Fruit fly (Drosophila melanogaster) whole organism, embryonic: Measurements from ENCODE around the gene FoxL1.

Experiments
- Ada2b ChIP-seq: fragments of 200-800 bp; sonication (Bioruptor generic); IDR thresholded peaks from 2 replicates; pipeline ENCODE4 v1.3.6; 2022; ENCODE audit warnings: missing biosample characterization, missing genetic modification characterization
- Adf1 ChIP-seq: fragments of 200-800 bp; sonication (Bioruptor generic); IDR thresholded peaks from 2 replicates; pipeline ENCODE4 v1.3.6; 2022; ENCODE audit warnings: missing biosample characterization, missing genetic modification characterization
- Blimp-1 ChIP-seq: fragments of 200-800 bp; sonication (Bioruptor generic); optimal IDR thresholded peaks from 3 replicates; lab custom pipeline; 2018; ENCODE audit warnings: missing biosample characterization, missing genetic modification characterization, mild to moderate bottlenecking, moderate library complexity, missing genetic modification reagents
- CG1024 ChIP-seq: fragments of 200-800 bp; sonication (Bioruptor generic); IDR thresholded peaks from 2 replicates; pipeline ENCODE4 v1.3.6; 2022; ENCODE audit warnings: missing biosample characterization, missing genetic modification characterization
- CG10462 ChIP-seq: fragments of 200-800 bp; sonication (Bioruptor generic); optimal IDR thresholded peaks from 2 replicates; lab custom pipeline; 2016; ENCODE audit warnings: missing biosample characterization, missing genetic modification characterization
- CG11085 ChIP-seq: fragments of 200-800 bp; sonication (Bioruptor generic); IDR thresholded peaks from 2 replicates; pipeline ENCODE4 v1.3.6; 2022; ENCODE audit warnings: missing biosample characterization, missing genetic modification characterization
- CG11504 ChIP-seq: fragments of 200-800 bp; sonication (Bioruptor generic); optimal IDR thresholded peaks from 3 replicates; lab custom pipeline; 2019; ENCODE audit warnings: missing biosample characterization, mild to moderate bottlenecking, missing genetic modification characterization, moderate library complexity
- CG13424 ChIP-seq: fragments of 200-800 bp; sonication (Bioruptor generic); optimal IDR thresholded peaks from 2 replicates; lab custom pipeline; 2019; ENCODE audit warnings: missing biosample characterization, mild to moderate bottlenecking, missing genetic modification characterization, moderate library complexity
- CG14667 ChIP-seq: fragments of 200-800 bp; sonication (Bioruptor generic); IDR thresholded peaks from 2 replicates; pipeline ENCODE4 v1.3.6; 2022; ENCODE audit warnings: missing biosample characterization, missing genetic modification characterization
- CG14710 ChIP-seq: fragments of 200-800 bp; sonication (Bioruptor generic); optimal IDR thresholded peaks from 3 replicates; lab custom pipeline; 2019; ENCODE audit warnings: missing biosample characterization, mild to moderate bottlenecking, missing genetic modification characterization, moderate library complexity
- CG17186 ChIP-seq: fragments of 200-800 bp; sonication (Bioruptor generic); optimal IDR thresholded peaks from 3 replicates; lab custom pipeline; 2017; ENCODE audit warnings: missing biosample characterization, missing genetic modification reagents, missing genetic modification characterization
- CG2129 ChIP-seq: fragments of 200-800 bp; sonication (Bioruptor generic); IDR thresholded peaks from 2 replicates; pipeline ENCODE4 v1.3.6; 2022; ENCODE audit warnings: missing biosample characterization, missing genetic modification characterization; ENCODE audit not compliant: partially characterized antibody
- CG2202 ChIP-seq: fragments of 200-800 bp; sonication (Bioruptor generic); optimal IDR thresholded peaks from 2 replicates; lab custom pipeline; 2018; ENCODE audit warnings: missing biosample characterization, mild to moderate bottlenecking, missing genetic modification characterization
- CG3407 ChIP-seq: fragments of 200-800 bp; sonication (Bioruptor generic); optimal IDR thresholded peaks from 2 replicates; lab custom pipeline; 2018; ENCODE audit warnings: missing biosample characterization, mild to moderate bottlenecking, missing genetic modification characterization
- CG3726 ChIP-seq: fragments of 200-800 bp; sonication (Bioruptor generic); IDR thresholded peaks from 3 replicates; pipeline ENCODE4, ENCODE4 v1.3.6; 2022; ENCODE audit warnings: missing biosample characterization, missing genetic modification characterization
- CG4707 ChIP-seq: fragments of 200-800 bp; sonication (Bioruptor generic); optimal IDR thresholded peaks from 2 replicates; lab custom pipeline; 2018; ENCODE audit warnings: missing biosample characterization, mild to moderate bottlenecking, missing genetic modification characterization, moderate library complexity
- CG7271 ChIP-seq: fragments of 200-800 bp; sonication (Bioruptor generic); optimal IDR thresholded peaks from 2 replicates; lab custom pipeline; 2018; ENCODE audit warnings: missing biosample characterization, mild to moderate bottlenecking, missing genetic modification characterization, moderate library complexity
- CG7839 ChIP-seq: fragments of 200-800 bp; sonication (Bioruptor generic); optimal IDR thresholded peaks from 3 replicates; lab custom pipeline; 2018; ENCODE audit warnings: missing biosample characterization, mild to moderate bottlenecking, missing genetic modification characterization, moderate library complexity
- CG8765 ChIP-seq: fragments of 200-800 bp; sonication (Bioruptor generic); IDR thresholded peaks from 2 replicates; pipeline ENCODE4 v1.3.6; 2022; ENCODE audit warnings: missing biosample characterization, missing genetic modification characterization
- Camta ChIP-seq: fragments of 200-800 bp; sonication (Bioruptor generic); optimal IDR thresholded peaks from 2 replicates; lab custom pipeline; 2016; ENCODE audit warnings: missing biosample characterization, missing genetic modification characterization
- D19B ChIP-seq: fragments of 200-800 bp; sonication (Bioruptor generic); optimal IDR thresholded peaks from 2 replicates; lab custom pipeline; 2017; ENCODE audit warnings: missing biosample characterization, mild to moderate bottlenecking, missing genetic modification characterization
- Hr3 ChIP-seq: fragments of 200-800 bp; sonication (Bioruptor generic); optimal IDR thresholded peaks from 3 replicates; lab custom pipeline; 2016; ENCODE audit warnings: missing biosample characterization, missing genetic modification characterization
- Jarid2 ChIP-seq: fragments of 200-800 bp; sonication (Bioruptor generic); optimal IDR thresholded peaks from 3 replicates; lab custom pipeline; 2017; ENCODE audit warnings: mild to moderate bottlenecking, missing biosample characterization, missing genetic modification reagents, missing genetic modification characterization
- Max ChIP-seq: fragments of 200-800 bp; sonication (Bioruptor generic); optimal IDR thresholded peaks from 2 replicates; lab custom pipeline; 2016; ENCODE audit warnings: missing biosample characterization, mild to moderate bottlenecking, missing genetic modification characterization
- NK7.1 ChIP-seq: fragments of 200-800 bp; sonication (Bioruptor generic); optimal IDR thresholded peaks from 3 replicates; lab custom pipeline; 2016; ENCODE audit warnings: missing biosample characterization, missing genetic modification characterization
- NfI ChIP-seq: fragments of 200-800 bp; sonication (Bioruptor generic); optimal IDR thresholded peaks from 3 replicates; lab custom pipeline; 2018; ENCODE audit warnings: missing biosample characterization, mild to moderate bottlenecking, missing genetic modification characterization, moderate library complexity
- Poxn ChIP-seq: fragments of 200-800 bp; sonication (Bioruptor generic); IDR thresholded peaks from 2 replicates; pipeline ENCODE4 v1.3.6; 2022; ENCODE audit warnings: missing biosample characterization, missing genetic modification characterization
- Ssrp ChIP-seq: fragments of 200-800 bp; sonication (Bioruptor generic); optimal IDR thresholded peaks from 2 replicates; lab custom pipeline; 2018; ENCODE audit warnings: missing biosample characterization, mild to moderate bottlenecking, missing genetic modification characterization, moderate library complexity
- Taf1 ChIP-seq: fragments of 200-800 bp; sonication (Bioruptor generic); IDR thresholded peaks from 2 replicates; pipeline ENCODE4 v1.3.6; 2022; ENCODE audit warnings: missing biosample characterization, missing genetic modification characterization
- ac ChIP-seq: fragments of 200-800 bp; sonication (Bioruptor generic); optimal IDR thresholded peaks from 3 replicates; lab custom pipeline; 2017; ENCODE audit warnings: missing biosample characterization, mild to moderate bottlenecking, missing genetic modification characterization
- al ChIP-seq: fragments of 200-800 bp; sonication (Bioruptor generic); IDR thresholded peaks from 2 replicates; pipeline ENCODE4 v1.3.6; 2022; ENCODE audit warnings: missing biosample characterization, missing genetic modification characterization
- aop ChIP-seq: fragments of 200-800 bp; sonication (Bioruptor generic); IDR thresholded peaks from 2 replicates; pipeline ENCODE4 v1.3.6; 2022; ENCODE audit warnings: missing biosample characterization, missing genetic modification characterization
- ase ChIP-seq: fragments of 200-800 bp; sonication (Bioruptor generic); IDR thresholded peaks from 3 replicates; pipeline ENCODE4 v1.3.6; 2022; ENCODE audit warnings: missing biosample characterization, missing genetic modification characterization
- bigmax ChIP-seq: fragments of 200-800 bp; sonication (Bioruptor generic); optimal IDR thresholded peaks from 2 replicates; lab custom pipeline; 2018; ENCODE audit warnings: missing biosample characterization, mild to moderate bottlenecking, missing genetic modification characterization
- chif ChIP-seq, 2 experiments: fragments of 200-800 bp; sonication (Bioruptor generic); optimal IDR thresholded peaks; 3 replicates each; lab custom pipeline; 2016; ENCODE audit warnings: missing biosample characterization in 2 of 2, missing genetic modification characterization in 2 of 2
- crp ChIP-seq, 2 experiments: fragments of 200-800 bp; sonication (Bioruptor generic); optimal IDR thresholded peaks; 2 replicates in 1 of 2; 3 replicates in 1 of 2; lab custom pipeline; 2017; ENCODE audit warnings: missing biosample characterization in 2 of 2, missing genetic modification characterization in 2 of 2, mild to moderate bottlenecking in 1 of 2, moderate library complexity in 1 of 2
- ems ChIP-seq: fragments of 200-800 bp; sonication (Bioruptor generic); optimal IDR thresholded peaks from 3 replicates; lab custom pipeline; 2016; ENCODE audit warnings: missing biosample characterization, missing genetic modification characterization
- en ChIP-seq: fragments of 200-800 bp; sonication (Bioruptor generic); optimal IDR thresholded peaks from 2 replicates; lab custom pipeline; 2016; ENCODE audit warnings: missing biosample characterization, missing genetic modification characterization
- fd64A ChIP-seq: fragments of 200-800 bp; sonication (Bioruptor generic); optimal IDR thresholded peaks from 3 replicates; lab custom pipeline; 2018; ENCODE audit warnings: missing biosample characterization, mild to moderate bottlenecking, missing genetic modification characterization
- ftz-f1 ChIP-seq: fragments of 200-800 bp; sonication (Bioruptor generic); optimal IDR thresholded peaks from 2 replicates; lab custom pipeline; 2016; ENCODE audit warnings: missing biosample characterization, missing genetic modification characterization
- fu2 ChIP-seq: fragments of 200-800 bp; sonication (Bioruptor generic); optimal IDR thresholded peaks from 2 replicates; lab custom pipeline; 2016; ENCODE audit warnings: missing biosample characterization, missing genetic modification characterization
- hkb ChIP-seq, 2 experiments: fragments of 200-800 bp in 1 of 2; fragments of >200 bp in 1 of 2; sonication (Bioruptor generic) in 1 of 2; IDR thresholded peaks in 1 of 2; optimal IDR thresholded peaks in 1 of 2; 2 replicates each; pipeline versions ENCODE4 v1.3.6 to Lab custom; 2017 to 2022; ENCODE audit warnings: missing biosample characterization in 1 of 2, missing genetic modification characterization in 1 of 2
- mirr ChIP-seq: fragments of 200-800 bp; sonication (Bioruptor generic); optimal IDR thresholded peaks from 3 replicates; lab custom pipeline; 2018; ENCODE audit warnings: missing biosample characterization, mild to moderate bottlenecking, missing genetic modification characterization
- mld ChIP-seq: fragments of 200-800 bp; sonication (Bioruptor generic); IDR thresholded peaks from 3 replicates; pipeline ENCODE4 v1.3.6; 2022; ENCODE audit warnings: missing biosample characterization, missing genetic modification characterization; ENCODE audit not compliant: partially characterized antibody
- nerfin-1 ChIP-seq: fragments of 200-800 bp; sonication (Bioruptor generic); optimal IDR thresholded peaks from 3 replicates; lab custom pipeline; 2019; ENCODE audit warnings: missing biosample characterization, mild to moderate bottlenecking, missing genetic modification characterization, moderate library complexity
- nmo ChIP-seq: fragments of 200-800 bp; sonication (Bioruptor generic); optimal IDR thresholded peaks from 2 replicates; lab custom pipeline; 2018; ENCODE audit warnings: missing biosample characterization, mild to moderate bottlenecking, missing genetic modification characterization, moderate library complexity
- pum ChIP-seq: fragments of 200-800 bp; sonication (Bioruptor generic); optimal IDR thresholded peaks from 2 replicates; lab custom pipeline; 2016; ENCODE audit warnings: missing biosample characterization, missing genetic modification characterization
- sim ChIP-seq: fragments of 200-800 bp; sonication (Bioruptor generic); IDR thresholded peaks from 2 replicates; pipeline ENCODE4 v1.3.6; 2022; ENCODE audit warnings: missing biosample characterization, missing genetic modification characterization
- unpg ChIP-seq: fragments of 200-800 bp; sonication (Bioruptor generic); optimal IDR thresholded peaks from 3 replicates; lab custom pipeline; 2018; ENCODE audit warnings: missing biosample characterization, mild to moderate bottlenecking, missing genetic modification characterization, moderate library complexity
- zf30C ChIP-seq: fragments of 200-800 bp; sonication (Bioruptor generic); optimal IDR thresholded peaks from 3 replicates; lab custom pipeline; 2018; ENCODE audit warnings: missing biosample characterization, mild to moderate bottlenecking, missing genetic modification characterization

Gene FoxL1

dm6 chr3L:4016754-4017153, 1.9 kb upstream of the FoxL1 start (continued):
- 0 out of 2 replicates have a peak, but pooled peaks have one; percentile 46 for TF ChIP-seq CG1024 (GFP tag; lab: Robert Waterston, UW)
- peak; percentile 70 for TF ChIP-seq CG14710 (tag; lab: Kevin White, UChicago)
- TF ChIP-seq D19B (GFP tag; lab: Kevin White, UChicago), result no peak
- peak; percentile 61 for TF ChIP-seq Ada2b (GFP tag; lab: Robert Waterston, UW)
- peak; percentile 36 for TF ChIP-seq Camta (GFP tag; lab: Kevin White, UChicago)
- TF ChIP-seq Taf1 (GFP tag; lab: Robert Waterston, UW), result no peak
- no peak for TF ChIP-seq aop (GFP tag; lab: Robert Waterston, UW)
- peak; percentile 56 for TF ChIP-seq nerfin-1 (tag; lab: Kevin White, UChicago)
- TF ChIP-seq NfI (GFP tag; lab: Kevin White, UChicago), result peak; percentile 44
- peak; percentile 71 for TF ChIP-seq fd64A
- TF ChIP-seq CG7271 (tag; lab: Kevin White, UChicago), result peak; percentile 70
- TF ChIP-seq Max, result no peak
- TF ChIP-seq NK7.1 (GFP tag; lab: Kevin White, UChicago), result no peak
- TF ChIP-seq mld (GFP tag; lab: Robert Waterston, UW), result no peak
- no peak for TF ChIP-seq bigmax (GFP tag; lab: Kevin White, UChicago)
- no peak for TF ChIP-seq fu2 (GFP tag; lab: Kevin White, UChicago)
- TF ChIP-seq CG17186 (GFP tag; lab: Kevin White, UChicago), result peak; percentile 42
- no peak for TF ChIP-seq zf30C (GFP tag; lab: Kevin White, UChicago)
- TF ChIP-seq ftz-f1 (GFP tag; lab: Kevin White, UChicago), result no peak
- TF ChIP-seq CG10462 (GFP tag; lab: Kevin White, UChicago), result peak; percentile 20
- no peak for TF ChIP-seq CG11085 (GFP tag; lab: Robert Waterston, UW)
- peak; percentile 19 to 85 for TF ChIP-seq chif (GFP tag; optimal IDR thresholded peaks at IDR 0.05; lab: Kevin White, UChicago)
- peak; percentile 70 for TF ChIP-seq CG11504 (tag; lab: Kevin White, UChicago)
- peak; percentile 63 for TF ChIP-seq CG4707 (GFP tag; lab: Kevin White, UChicago)
- peak; percentile 75; the same call in 1 of the 2 replicates for TF ChIP-seq CG8765 (GFP tag; lab: Robert Waterston, UW)
- TF ChIP-seq nmo (GFP tag; lab: Kevin White, UChicago), result peak; percentile 79
- TF ChIP-seq mirr, result no peak
- no peak for TF ChIP-seq Jarid2 (GFP tag; lab: Kevin White, UChicago)
- peak; percentile 43 for TF ChIP-seq Hr3
- peak; percentile 79 for TF ChIP-seq pum (GFP tag; lab: Kevin White, UChicago)
- TF ChIP-seq al (GFP tag; lab: Robert Waterston, UW), result no peak
- TF ChIP-seq hkb (optimal IDR thresholded peaks at IDR 0.05; lab: Kevin White, UChicago), result no peak
- TF ChIP-seq hkb (GFP tag; IDR thresholded peaks at IDR 0.05; lab: Robert Waterston, UW), result peak; percentile 65
- peak; percentile 60 for TF ChIP-seq CG2202 (tag; lab: Kevin White, UChicago)
- TF ChIP-seq unpg, result peak; percentile 73
- TF ChIP-seq en (GFP tag; lab: Kevin White, UChicago), result peak; percentile 17
- TF ChIP-seq CG3726 (GFP tag; lab: Robert Waterston, UW), result peak; percentile 60; the same call in 2 of the 3 replicates
- TF ChIP-seq ase (GFP tag; lab: Robert Waterston, UW), result peak; percentile 58; the same call in 1 of the 3 replicates
- peak; percentile 63 for TF ChIP-seq CG13424 (tag; lab: Kevin White, UChicago)
- peak; percentile 52; the same call in 1 of the 2 replicates for TF ChIP-seq CG14667 (GFP tag; lab: Robert Waterston, UW)
- peak; percentile 70 for TF ChIP-seq CG7839
- no peak for TF ChIP-seq CG2129 (GFP tag; lab: Robert Waterston, UW)
- peak; percentile 20 for TF ChIP-seq ems (GFP tag; lab: Kevin White, UChicago)
- no peak for TF ChIP-seq Poxn (GFP tag; lab: Robert Waterston, UW)
- TF ChIP-seq Blimp-1 (GFP tag; lab: Kevin White, UChicago), result peak; percentile 68
- TF ChIP-seq CG3407 (GFP tag; lab: Kevin White, UChicago), result peak; percentile 29
- 0 out of 2 replicates have a peak, but pooled peaks have one; percentile 17 for TF ChIP-seq sim (GFP tag; lab: Robert Waterston, UW)
- no peak for TF ChIP-seq crp (GFP tag; optimal IDR thresholded peaks at IDR 0.05; lab: Kevin White, UChicago)
- peak; percentile 73 for TF ChIP-seq Ssrp (tag; lab: Kevin White, UChicago)
- peak; percentile 52 for TF ChIP-seq ac (GFP tag; lab: Kevin White, UChicago)
- no peak for TF ChIP-seq Adf1
